Worm (Caenorhabditis elegans) whole organism, young adult: ENCODE results near the gene Y82E9BR.8.

Experiments used
- B0019.2 ChIP-seq: fragments of 200-800 bp; sonication (Bioruptor generic); conservative IDR thresholded peaks from 2 replicates; pipeline ENCODE4 v1.3.6; 2022; ENCODE audit warnings: missing genetic modification reagents, missing genetic modification characterization, missing compliant biosample characterization
- B0035.1 ChIP-seq: sonication (generic microtip); optimal IDR thresholded peaks from 2 replicates; lab custom pipeline; 2016; ENCODE audit warnings: missing genetic modification characterization, mild to moderate bottlenecking, missing compliant biosample characterization, missing genotype, missing genetic modification reagents
- B0261.1 ChIP-seq: sonication (generic microtip); optimal IDR thresholded peaks from 2 replicates; lab custom pipeline; 2016; ENCODE audit warnings: mild to moderate bottlenecking, missing genetic modification characterization, moderate library complexity, missing compliant biosample characterization
- F10E7.11 ChIP-seq: sonication (generic microtip); optimal IDR thresholded peaks from 2 replicates; lab custom pipeline; 2017; ENCODE audit warnings: mild to moderate bottlenecking, missing genetic modification characterization, moderate library complexity, missing compliant biosample characterization
- F22D6.2 ChIP-seq: sonication (generic microtip); optimal IDR thresholded peaks from 2 replicates; lab custom pipeline; 2016; ENCODE audit warnings: mild to moderate bottlenecking, missing genetic modification characterization, missing compliant biosample characterization
- F23B12.7 ChIP-seq: sonication (generic microtip); optimal IDR thresholded peaks from 2 replicates; lab custom pipeline; 2017; ENCODE audit warnings: missing genetic modification characterization, mild to moderate bottlenecking, missing compliant biosample characterization, antibody characterized with exemption, moderate library complexity; ENCODE audit not compliant: insufficient read depth
- F39B2.1 ChIP-seq: fragments of 200-800 bp; sonication (Bioruptor generic); IDR thresholded peaks from 2 replicates; pipeline ENCODE4 v1.3.6; 2022; ENCODE audit warnings: missing genetic modification reagents, missing genetic modification characterization, missing compliant biosample characterization
- T26A5.8 ChIP-seq: sonication (generic microtip); optimal IDR thresholded peaks from 2 replicates; lab custom pipeline; 2016; ENCODE audit warnings: missing genetic modification characterization, missing compliant biosample characterization
- aptf-2 ChIP-seq: fragments of 200-800 bp; sonication (Bioruptor generic); conservative IDR thresholded peaks from 2 replicates; pipeline ENCODE4 v1.3.6; 2022; ENCODE audit warnings: missing genetic modification reagents, missing genetic modification characterization, missing compliant biosample characterization
- atf-7 ChIP-seq: sonication (generic microtip); optimal IDR thresholded peaks from 2 replicates; lab custom pipeline; 2017; ENCODE audit warnings: mild to moderate bottlenecking, missing genetic modification characterization, missing compliant biosample characterization
- bed-1 ChIP-seq: fragments of 200-800 bp; sonication (Bioruptor generic); IDR thresholded peaks from 2 replicates; pipeline ENCODE4 v1.3.6; 2022; ENCODE audit warnings: missing genetic modification reagents, missing genetic modification characterization, missing compliant biosample characterization
- cebp-1 ChIP-seq, 2 experiments: fragments of 200-800 bp in 1 of 2; sonication (Bioruptor generic) in 1 of 2; sonication (generic microtip) in 1 of 2; IDR thresholded peaks in 1 of 2; optimal IDR thresholded peaks in 1 of 2; 2 replicates each; pipeline versions ENCODE4 v1.3.6 to Lab custom; 2017 to 2022; ENCODE audit warnings: missing compliant biosample characterization in 2 of 2, missing genetic modification characterization in 2 of 2, mild to moderate bottlenecking in 1 of 2, missing genetic modification reagents in 1 of 2, moderate library complexity in 1 of 2
- ceh-27 ChIP-seq: fragments of 200-800 bp; sonication (Bioruptor generic); optimal IDR thresholded peaks from 2 replicates; lab custom pipeline; 2018; ENCODE audit warnings: mild to moderate bottlenecking, missing genetic modification characterization, moderate library complexity, missing compliant biosample characterization
- ceh-79 ChIP-seq: sonication (generic microtip); optimal IDR thresholded peaks from 2 replicates; lab custom pipeline; 2017; ENCODE audit warnings: mild to moderate bottlenecking, missing genetic modification characterization, missing compliant biosample characterization
- chd-7 ChIP-seq: sonication (generic microtip); optimal IDR thresholded peaks from 2 replicates; lab custom pipeline; 2016; ENCODE audit warnings: mild to moderate bottlenecking, missing genetic modification characterization, moderate library complexity, missing compliant biosample characterization
- dpl-1 ChIP-seq: fragments of 150-350 bp; optimal IDR thresholded peaks from 2 replicates; lab custom pipeline; 2014; ENCODE audit warnings: missing biosample characterization, missing genetic modification reagents, missing genetic modification characterization
- efl-1 ChIP-seq: fragments of 150-350 bp; optimal IDR thresholded peaks from 2 replicates; lab custom pipeline; 2014; ENCODE audit warnings: missing biosample characterization, missing genetic modification reagents, missing genetic modification characterization
- egl-18 ChIP-seq: fragments of 200-800 bp; sonication (Bioruptor generic); IDR thresholded peaks from 2 replicates; pipeline ENCODE4 v1.3.6; 2022; ENCODE audit warnings: missing genetic modification reagents, missing genetic modification characterization, missing compliant biosample characterization
- ekl-4 ChIP-seq: fragments of 200-800 bp; sonication (Bioruptor generic); IDR thresholded peaks from 2 replicates; pipeline ENCODE4 v1.3.6; 2022; ENCODE audit warnings: missing genetic modification reagents, missing genetic modification characterization, missing compliant biosample characterization
- ets-4 ChIP-seq: fragments of 200-800 bp; sonication (Bioruptor generic); optimal IDR thresholded peaks from 2 replicates; lab custom pipeline; 2018; ENCODE audit warnings: mild to moderate bottlenecking, missing genetic modification characterization, missing compliant biosample characterization
- hlh-26 ChIP-seq: fragments of 200-800 bp; sonication (Bioruptor generic); conservative IDR thresholded peaks from 2 replicates; pipeline ENCODE4 v1.3.6; 2022; ENCODE audit warnings: missing genetic modification reagents, missing genetic modification characterization, missing compliant biosample characterization
- lin-26 ChIP-seq: fragments of 200-800 bp; sonication (Bioruptor generic); IDR thresholded peaks from 2 replicates; pipeline ENCODE4 v1.3.6; 2022; ENCODE audit warnings: missing genetic modification reagents, missing genetic modification characterization, missing compliant biosample characterization
- lin-54 ChIP-seq: fragments of 200-800 bp; sonication (Bioruptor generic); optimal IDR thresholded peaks from 2 replicates; lab custom pipeline; 2018; ENCODE audit warnings: mild to moderate bottlenecking, missing genetic modification characterization, missing compliant biosample characterization
- lsl-1 ChIP-seq: fragments of 200-800 bp; sonication (Bioruptor generic); optimal IDR thresholded peaks from 2 replicates; lab custom pipeline; 2018; ENCODE audit warnings: mild to moderate bottlenecking, missing genetic modification characterization, moderate library complexity, missing compliant biosample characterization
- nfyb-1 ChIP-seq: fragments of 200-800 bp; sonication (Bioruptor generic); IDR thresholded peaks from 2 replicates; pipeline ENCODE4 v1.3.6; 2022; ENCODE audit warnings: missing genetic modification reagents, missing genetic modification characterization, missing compliant biosample characterization
- nhr-80 ChIP-seq: sonication (generic microtip); optimal IDR thresholded peaks from 2 replicates; lab custom pipeline; 2016; ENCODE audit warnings: missing genetic modification characterization, missing compliant biosample characterization
- pbrm-1 ChIP-seq: fragments of 200-800 bp; sonication (Bioruptor generic); IDR thresholded peaks from 2 replicates; pipeline ENCODE4 v1.3.6; 2022; ENCODE audit warnings: missing genetic modification reagents, missing genetic modification characterization, missing compliant biosample characterization
- rec-8 ChIP-seq, 2 experiments: sonication (generic microtip); optimal IDR thresholded peaks; 2 replicates each; lab custom pipeline; 2016; ENCODE audit warnings: mild to moderate bottlenecking in 2 of 2, missing genetic modification characterization in 2 of 2, missing genetic modification reagents in 2 of 2, missing genotype in 2 of 2, missing biosample characterization in 1 of 2, missing compliant biosample characterization in 1 of 2, moderate library complexity in 1 of 2
- tbp1 ChIP-seq: fragments of 200-800 bp; sonication (Bioruptor generic); optimal IDR thresholded peaks from 2 replicates; lab custom pipeline; 2018; ENCODE audit warnings: mild to moderate bottlenecking, missing genetic modification characterization, missing compliant biosample characterization
- xnd-1 ChIP-seq: sonication (generic microtip); optimal IDR thresholded peaks from 2 replicates; lab custom pipeline; 2016; ENCODE audit warnings: missing genotype, missing genetic modification reagents, missing genetic modification characterization, missing compliant biosample characterization
- ztf-28 ChIP-seq: fragments of 200-800 bp; sonication (Bioruptor generic); IDR thresholded peaks from 2 replicates; pipeline ENCODE4 v1.3.6; 2022; ENCODE audit warnings: missing genetic modification reagents, missing genetic modification characterization, missing compliant biosample characterization

Gene Y82E9BR.8

ce11 chrIII:1340240-1340639, 17.6 kb downstream of the Y82E9BR.8 start, which contains the start of gene fbxa-5:
TSS of gene fbxa-5 (minus strand) at chrIII:1340340.
- TF ChIP-seq nfyb-1 (GFP tag; lab: Robert Waterston, UW) (no peak), ekl-4 (GFP tag; lab: Robert Waterston, UW) (no peak), hlh-26 (GFP tag; lab: Robert Waterston, UW) (no peak), atf-7 (tag; lab: Kevin White, UChicago) (no peak), F22D6.2 (tag; lab: Kevin White, UChicago) (no peak), B0035.1 (tag; lab: Kevin White, UChicago) (no peak), xnd-1 (tag; lab: Kevin White, UChicago) (no peak), lsl-1 (GFP tag; lab: Kevin White, UChicago) (no peak), chd-7 (tag; lab: Kevin White, UChicago) (no peak), F10E7.11 (tag; lab: Kevin White, UChicago) (no peak), egl-18 (no peak)

ce11 chrIII:1331894-1332293, 26.0 kb downstream of the Y82E9BR.8 start, which contains the start of gene Y82E9BL.19:
TSS of gene Y82E9BL.19 (plus strand) at chrIII:1332016.
- TF ChIP-seq T26A5.8 (tag; lab: Kevin White, UChicago) (no peak), pbrm-1 (0 out of 2 replicates have a peak, but pooled peaks have one; percentile 8), ceh-27 (GFP tag; lab: Kevin White, UChicago) (no peak), bed-1 (GFP tag; lab: Robert Waterston, UW) (no peak), nhr-80 (tag; lab: Kevin White, UChicago) (peak; percentile 59)

- no peak for TF ChIP-seq B0261.1 (tag; lab: Kevin White, UChicago)
- TF ChIP-seq F23B12.7 = no peak
- no peak for TF ChIP-seq lsl-1 (GFP tag; lab: Kevin White, UChicago)
- no peak for TF ChIP-seq nfyb-1 (GFP tag; lab: Robert Waterston, UW)
- TF ChIP-seq ztf-28 = no peak
These were observed 31.4 kb downstream of the Y82E9BR.8 start, which contains the start of gene Y82E9BL.18 for ce11 chrIII:1326490-1326889. TSS of gene Y82E9BL.18 (plus strand) at chrIII:1326790.

- TF ChIP-seq F39B2.1 (GFP tag; lab: Robert Waterston, UW) (no peak), efl-1 (GFP tag; lab: Kevin White, UChicago) (no peak), ceh-79 (tag; lab: Kevin White, UChicago) (no peak)
These were observed 33.4 kb downstream of the Y82E9BR.8 start, which contains the start of gene fbxa-14 for ce11 chrIII:1324513-1324912. TSS of gene fbxa-14 (minus strand) at chrIII:1324613.

ce11 chrIII:1323555-1323954, 34.3 kb downstream of the Y82E9BR.8 start:
- TF ChIP-seq ets-4 (GFP tag; lab: Kevin White, UChicago) = peak; percentile 17
- peak; percentile 35 for TF ChIP-seq atf-7 (tag; lab: Kevin White, UChicago)
- peak; percentile 72 for TF ChIP-seq nhr-80 (tag; lab: Kevin White, UChicago)
- peak; percentile 21; the same call in 1 of the 2 replicates for TF ChIP-seq cebp-1 (GFP tag; IDR thresholded peaks at IDR 0.05; lab: Robert Waterston, UW)
- TF ChIP-seq cebp-1 (tag; optimal IDR thresholded peaks at IDR 0.05; lab: Kevin White, UChicago) = peak; percentile 32
- TF ChIP-seq nfyb-1 (GFP tag; lab: Robert Waterston, UW) = no peak
- no peak for TF ChIP-seq aptf-2

ce11 chrIII:1321561-1321960, 36.3 kb downstream of the Y82E9BR.8 start, which contains the start of gene fbxa-15:
TSS of gene fbxa-15 (minus strand) at chrIII:1321661.
- TF ChIP-seq tbp1 (GFP tag; lab: Kevin White, UChicago) (no peak), F23B12.7 (no peak), T26A5.8 (tag; lab: Kevin White, UChicago) (no peak), lin-54 (GFP tag; lab: Kevin White, UChicago) (no peak), rec-8 (tag; optimal IDR thresholded peaks at IDR 0.05; lab: Kevin White, UChicago) (no peak), dpl-1 (GFP tag; lab: Kevin White, UChicago) (no peak), lin-26 (no peak), B0019.2 (GFP tag; lab: Robert Waterston, UW) (no peak)
- TF ChIP-seq, all 124 proteins: peak for 0
